Worm (Caenorhabditis elegans): ENCODE results near the gene hxk-3.
A peak's percentile ranks its signal among the peaks of the same experiment; 100 is the strongest.

Gene hxk-3

DNA sequence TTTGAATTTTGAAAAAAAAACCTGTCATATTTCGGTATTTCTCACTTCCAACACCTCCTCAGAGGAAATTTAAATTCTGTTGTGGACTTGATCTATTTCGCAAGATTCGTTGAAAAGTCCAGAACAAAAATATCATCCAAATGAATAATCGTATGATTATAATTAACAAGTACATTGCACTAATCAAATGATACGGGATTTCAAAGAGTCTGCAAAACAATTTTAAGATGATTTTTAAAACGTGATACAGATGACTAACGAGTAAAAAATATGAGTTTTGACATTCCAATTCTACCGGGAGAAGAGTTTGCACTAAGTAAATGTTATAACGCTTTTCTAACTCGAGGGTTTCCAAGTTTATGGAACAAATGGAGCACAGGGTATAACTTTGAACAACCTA, 24.9 kb downstream of the hxk-3 start:
- TF ChIP-seq elt-1 (tag; optimal IDR thresholded peaks at IDR 0.05) (no peak), fkh-10 (GFP tag; optimal IDR thresholded peaks at IDR 0.05) (no peak), eor-1 (tag; optimal IDR thresholded peaks at IDR 0.05) (no peak), elt-3 (tag; optimal IDR thresholded peaks at IDR 0.05) (no peak)

DNA sequence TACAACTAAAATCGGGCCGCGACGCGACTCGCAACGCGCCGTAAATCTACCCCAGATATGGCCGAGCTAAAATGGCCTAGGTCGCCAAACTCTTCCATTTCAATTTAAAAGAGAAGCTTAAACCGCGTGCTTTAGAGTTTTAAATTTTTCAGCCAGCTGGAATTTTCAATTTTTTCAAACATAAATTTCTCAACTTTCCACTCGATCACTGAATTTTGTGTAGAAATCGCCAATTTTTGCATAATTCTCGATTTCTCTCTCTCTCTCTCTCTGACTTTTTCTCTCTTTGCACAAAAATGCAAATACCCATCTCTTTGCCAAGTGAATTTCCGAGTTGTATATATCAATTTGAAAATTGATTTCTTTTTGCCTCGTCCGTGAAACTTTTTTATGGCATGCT, 26.0 kb downstream of the hxk-3 start, which contains the start of gene K03H6.1:
TSS of gene K03H6.1 (plus strand) at position 301 of the 400 bp plus-strand sequence.
- TF ChIP-seq elt-3 (tag; optimal IDR thresholded peaks at IDR 0.05) (no peak), nhr-237 (tag; optimal IDR thresholded peaks at IDR 0.05) (no peak), zag-1 (tag; optimal IDR thresholded peaks at IDR 0.05) (no peak), fkh-10 (GFP tag; optimal IDR thresholded peaks at IDR 0.05) (no peak), egl-5 (tag; optimal IDR thresholded peaks at IDR 0.05) (no peak), lin-15B (tag; optimal IDR thresholded peaks at IDR 0.05) (no peak)

DNA sequence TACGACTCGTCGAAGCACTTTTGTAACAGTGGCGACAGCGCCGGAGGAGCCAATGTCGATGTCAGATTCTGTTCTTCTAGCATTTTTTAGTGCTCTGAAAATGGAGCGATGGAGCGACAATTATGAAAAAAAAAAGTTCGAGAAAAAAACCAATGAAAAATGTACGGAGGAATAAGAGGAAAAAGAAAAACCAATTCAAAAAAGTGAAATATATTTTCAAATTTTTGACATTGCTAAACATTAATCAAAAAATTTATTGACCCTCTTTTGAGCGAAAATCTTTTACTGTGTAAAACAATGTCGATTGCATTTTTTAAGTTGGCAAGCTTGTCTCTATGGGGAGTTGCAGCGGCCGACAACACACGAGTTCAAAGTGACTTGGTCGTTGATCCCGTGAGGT, 38.9 kb downstream of the hxk-3 start, which contains the start of gene K03H6.5:
TSS of gene K03H6.5 (minus strand) at position 101 of the 400 bp plus-strand sequence.
- TF ChIP-seq fkh-2 (tag; optimal IDR thresholded peaks at IDR 0.05) (no peak), ZK546.5 (tag; optimal IDR thresholded peaks at IDR 0.05) (no peak), elt-3 (tag; optimal IDR thresholded peaks at IDR 0.05) (no peak), daf-12 (tag; optimal IDR thresholded peaks at IDR 0.05) (no peak), ztf-11 (tag; optimal IDR thresholded peaks at IDR 0.05) (no peak), ceh-9 (tag; optimal IDR thresholded peaks at IDR 0.05) (no peak)

ce11 chrIV:1547129-1547528, 49.7 kb downstream of the hxk-3 start:
- TF ChIP-seq elt-1 (tag; optimal IDR thresholded peaks at IDR 0.05) (peak; percentile 79), nhr-25 (tag; optimal IDR thresholded peaks at IDR 0.05) (peak; percentile 92), eor-1 (tag; optimal IDR thresholded peaks at IDR 0.05) (no peak)

DNA sequence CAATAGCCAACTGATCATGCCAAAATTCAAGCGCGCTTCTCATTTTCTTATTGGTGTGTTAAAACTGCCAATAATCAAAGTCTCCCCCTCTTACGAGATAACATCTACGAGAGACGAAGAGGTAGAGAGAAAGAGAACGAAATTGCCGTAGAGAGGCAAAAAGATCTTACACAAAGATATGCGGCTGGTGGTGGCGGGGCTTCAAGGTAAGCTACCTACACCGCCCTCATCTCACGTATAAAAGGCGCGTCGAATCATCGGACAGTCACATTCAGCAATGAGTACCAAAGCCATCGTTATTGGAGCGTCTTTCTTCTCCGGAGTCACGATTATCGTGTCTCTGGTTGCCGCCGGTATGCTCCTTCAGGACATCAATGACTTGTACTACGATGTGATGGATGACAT, 51.0 kb downstream of the hxk-3 start, which contains the start of gene col-107:
TSS of gene col-107 (plus strand) at position 265 of the 405 bp plus-strand sequence.
- TF ChIP-seq fkh-2 (tag; optimal IDR thresholded peaks at IDR 0.05) (no peak), nhr-76 (tag; optimal IDR thresholded peaks at IDR 0.05) (no peak), egl-27 (tag; optimal IDR thresholded peaks at IDR 0.05) (no peak), zag-1 (tag; optimal IDR thresholded peaks at IDR 0.05) (no peak), nhr-237 (tag; optimal IDR thresholded peaks at IDR 0.05) (no peak), nfya-1 (tag; optimal IDR thresholded peaks at IDR 0.05; ENCODE audit: insufficient read depth) (peak; percentile 35), ceh-16 (tag; optimal IDR thresholded peaks at IDR 0.05) (no peak), nhr-25 (tag; optimal IDR thresholded peaks at IDR 0.05) (peak; percentile 91), hmg-11 (tag; optimal IDR thresholded peaks at IDR 0.05) (no peak), nhr-43 (tag; optimal IDR thresholded peaks at IDR 0.05; ENCODE audit: poor library complexity, severe bottlenecking) (no peak), tbx-2 (tag; optimal IDR thresholded peaks at IDR 0.05) (no peak), unc-39 (tag; optimal IDR thresholded peaks at IDR 0.05) (no peak), nhr-28 (tag; optimal IDR thresholded peaks at IDR 0.05) (no peak), elt-1 (tag; optimal IDR thresholded peaks at IDR 0.05) (peak; percentile 84), sea-2 (GFP tag; optimal IDR thresholded peaks at IDR 0.05) (no peak), nhr-11 (tag; optimal IDR thresholded peaks at IDR 0.05) (no peak), R02D3.7 (tag; optimal IDR thresholded peaks at IDR 0.05) (no peak), skn-1 (tag; optimal IDR thresholded peaks at IDR 0.05) (no peak), daf-12 (tag; optimal IDR thresholded peaks at IDR 0.05) (no peak), ztf-4 (tag; optimal IDR thresholded peaks at IDR 0.05) (no peak)

DNA sequence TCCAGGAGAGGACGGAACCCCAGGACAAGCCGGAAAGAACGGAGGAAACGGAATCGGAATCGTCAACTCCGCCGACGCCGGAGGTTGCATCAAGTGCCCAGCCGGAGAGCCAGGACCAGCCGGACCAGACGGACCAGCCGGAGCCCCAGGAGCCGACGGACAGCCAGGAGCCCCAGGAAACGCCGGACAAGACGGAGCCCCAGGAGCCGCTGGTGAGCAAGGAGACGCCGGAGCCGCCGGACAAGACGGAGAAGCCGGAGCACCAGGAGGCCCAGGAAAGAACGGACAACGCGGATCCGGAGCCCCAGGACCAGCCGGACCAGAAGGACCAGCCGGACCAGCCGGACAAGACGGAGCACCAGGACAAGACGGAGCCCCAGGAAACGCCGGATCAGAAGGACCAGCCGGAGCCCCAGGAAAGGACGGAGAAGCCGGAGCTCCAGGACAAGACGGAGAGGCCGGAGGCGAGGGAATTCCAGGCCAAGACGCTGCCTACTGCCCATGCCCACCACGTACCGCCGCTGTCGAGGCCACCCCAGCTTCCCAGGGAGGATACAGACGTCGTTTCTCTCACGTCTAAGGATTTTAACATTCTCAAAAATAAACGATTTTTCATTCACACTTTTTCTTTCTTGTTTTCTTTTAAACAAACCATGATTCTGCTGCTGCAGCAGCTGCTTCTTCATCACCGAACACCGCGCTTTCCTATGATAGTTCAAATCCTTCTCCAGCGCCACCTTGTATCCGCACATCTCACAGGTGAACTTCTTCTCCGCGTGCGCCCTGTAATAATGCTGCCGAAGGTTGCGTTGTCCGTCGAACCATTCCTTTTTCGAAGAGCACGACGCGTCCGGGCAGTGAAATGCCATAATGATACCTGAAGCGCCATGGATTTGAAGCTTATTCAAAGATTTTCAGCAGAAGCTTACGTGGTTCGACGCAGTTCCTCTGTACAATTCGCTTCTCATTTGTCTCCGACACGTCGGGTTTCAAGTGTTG, 52.0 kb downstream of the hxk-3 start:
- TF ChIP-seq snpc-4 (tag; optimal IDR thresholded peaks at IDR 0.05) (no peak), nfya-1 (tag; optimal IDR thresholded peaks at IDR 0.05; ENCODE audit: insufficient read depth) (peak; percentile 1), skn-1 (tag; optimal IDR thresholded peaks at IDR 0.05) (no peak), pqm-1 (tag; optimal IDR thresholded peaks at IDR 0.05) (no peak), elt-3 (tag; optimal IDR thresholded peaks at IDR 0.05) (no peak), ceh-9 (tag; optimal IDR thresholded peaks at IDR 0.05) (no peak), ama-1 (optimal IDR thresholded peaks at IDR 0.05) (peak; percentile 86), ztf-11 (tag; optimal IDR thresholded peaks at IDR 0.05) (no peak), nhr-76 (tag; optimal IDR thresholded peaks at IDR 0.05) (no peak), nhr-25 (tag; optimal IDR thresholded peaks at IDR 0.05) (peak; percentile 65)

Data from whole organism, L3 larva.